Worm (Caenorhabditis elegans) whole organism, L4 larva: ENCODE results near the gene F16H6.7.
A peak's percentile ranks its signal among the peaks of the same experiment; 100 is the strongest.

ENCODE experiments used
- D1046.2 ChIP-seq: fragments of 200-800 bp; sonication (Bioruptor generic); IDR thresholded peaks from 2 replicates; pipeline ENCODE4 v1.3.6; 2022; ENCODE audit warnings: missing genetic modification characterization, missing compliant biosample characterization
- F26F4.8 ChIP-seq: fragments of 200-800 bp; sonication (Bioruptor generic); conservative IDR thresholded peaks from 2 replicates; pipeline ENCODE4 v1.3.6; 2022; ENCODE audit warnings: missing genetic modification characterization, missing compliant biosample characterization
- F37D6.2 ChIP-seq: sonication (generic microtip); optimal IDR thresholded peaks from 2 replicates; lab custom pipeline; 2016; ENCODE audit warnings: mild to moderate bottlenecking, missing genetic modification characterization, missing compliant biosample characterization
- F44E2.7 ChIP-seq: fragments of 200-800 bp; sonication (Bioruptor generic); IDR thresholded peaks from 2 replicates; pipeline ENCODE4 v2.1.2; 2022; ENCODE audit warnings: missing genetic modification characterization, missing compliant biosample characterization
- F49E8.2 ChIP-seq: sonication (generic microtip); optimal IDR thresholded peaks from 2 replicates; lab custom pipeline; 2016; ENCODE audit warnings: missing compliant biosample characterization, mild to moderate bottlenecking, missing genetic modification characterization, borderline replicate concordance
- T20F7.1 ChIP-seq: fragments of 200-800 bp; sonication (Bioruptor generic); optimal IDR thresholded peaks from 2 replicates; lab custom pipeline; 2018; ENCODE audit warnings: mild to moderate bottlenecking, missing genetic modification characterization, missing compliant biosample characterization
- Y5F2A.4 ChIP-seq: fragments of 200-800 bp; sonication (Bioruptor generic); optimal IDR thresholded peaks from 2 replicates; lab custom pipeline; 2018; ENCODE audit warnings: mild to moderate bottlenecking, missing genetic modification characterization, missing compliant biosample characterization
- ZK337.2 ChIP-seq: fragments of 200-800 bp; sonication (Bioruptor generic); IDR thresholded peaks from 2 replicates; pipeline ENCODE4 v1.3.6; 2022; ENCODE audit warnings: missing genetic modification reagents, missing genetic modification characterization, missing compliant biosample characterization
- ZK546.5 ChIP-seq, 2 experiments: sonication (generic microtip); optimal IDR thresholded peaks; 2 replicates each; lab custom pipeline; 2017; ENCODE audit warnings: missing biosample characterization in 2 of 2, missing genetic modification characterization in 2 of 2
- ama-1 ChIP-seq: fragments of 150-350 bp; optimal IDR thresholded peaks from 2 replicates; lab custom pipeline; 2014; ENCODE audit warnings: inconsistent platforms, mixed read lengths
- arid-1 ChIP-seq: fragments of 200-800 bp; sonication (Bioruptor generic); conservative IDR thresholded peaks from 2 replicates; pipeline ENCODE4 v1.3.6; 2022; ENCODE audit warnings: missing genetic modification reagents, missing genetic modification characterization, missing compliant biosample characterization
- ceh-32 ChIP-seq: sonication (generic microtip); optimal IDR thresholded peaks from 2 replicates; lab custom pipeline; 2016; ENCODE audit warnings: mild to moderate bottlenecking, missing genetic modification characterization, missing compliant biosample characterization; ENCODE audit not compliant: poor library complexity
- ceh-44 ChIP-seq: fragments of 200-800 bp; sonication (Bioruptor generic); IDR thresholded peaks from 2 replicates; pipeline ENCODE4 v1.3.6; 2022; ENCODE audit warnings: missing genetic modification reagents, missing genetic modification characterization, missing compliant biosample characterization
- ces-1 ChIP-seq: fragments of 150-350 bp; sonication (generic microtip); optimal IDR thresholded peaks from 4 replicates; lab custom pipeline; 2014; ENCODE audit warnings: missing biosample characterization, missing genetic modification reagents, missing genetic modification characterization
- daf-12 ChIP-seq: fragments of 150-350 bp; optimal IDR thresholded peaks from 2 replicates; lab custom pipeline; 2014; ENCODE audit warnings: missing biosample characterization, missing genetic modification reagents, missing genetic modification characterization
- dpl-1 ChIP-seq: fragments of 150-350 bp; optimal IDR thresholded peaks from 2 replicates; lab custom pipeline; 2014; ENCODE audit warnings: missing biosample characterization, missing genetic modification reagents, missing genetic modification characterization
- egl-43 ChIP-seq: fragments of 200-800 bp; sonication (Bioruptor generic); IDR thresholded peaks from 2 replicates; pipeline ENCODE4 v1.3.6; 2022; ENCODE audit warnings: missing genetic modification reagents, missing genetic modification characterization, missing compliant biosample characterization
- hlh-30 ChIP-seq: sonication (generic microtip); optimal IDR thresholded peaks from 2 replicates; lab custom pipeline; 2017; ENCODE audit warnings: antibody characterized with exemption, mild to moderate bottlenecking, missing genetic modification characterization, missing compliant biosample characterization; ENCODE audit not compliant: insufficient read depth
- lim-7 ChIP-seq: fragments of 200-800 bp; sonication (Bioruptor generic); IDR thresholded peaks from 2 replicates; pipeline ENCODE4 v1.3.6; 2022; ENCODE audit warnings: missing genetic modification characterization, missing compliant biosample characterization
- lin-1 ChIP-seq: fragments of 200-800 bp; sonication (Bioruptor generic); IDR thresholded peaks from 2 replicates; pipeline ENCODE4 v1.3.6; 2022; ENCODE audit warnings: missing genetic modification reagents, missing genetic modification characterization, missing compliant biosample characterization
- lin-38 ChIP-seq: fragments of 200-800 bp; sonication (Bioruptor generic); IDR thresholded peaks from 2 replicates; pipeline ENCODE4 v1.3.6; 2022; ENCODE audit warnings: missing genetic modification reagents, missing genetic modification characterization, missing compliant biosample characterization
- madf-9 ChIP-seq: fragments of 200-800 bp; sonication (Bioruptor generic); conservative IDR thresholded peaks from 2 replicates; pipeline ENCODE4 v1.3.6; 2022; ENCODE audit warnings: missing genetic modification reagents, missing genetic modification characterization, missing compliant biosample characterization
- mdl-1 ChIP-seq, 2 experiments: fragments of 150-350 bp in 1 of 2; sonication (generic microtip) in 1 of 2; optimal IDR thresholded peaks; 2 replicates each; lab custom pipeline; 2014 to 2017; ENCODE audit warnings: missing biosample characterization in 2 of 2, missing genetic modification characterization in 2 of 2
- mdt-29 ChIP-seq: fragments of 200-800 bp; sonication (Bioruptor generic); IDR thresholded peaks from 2 replicates; pipeline ENCODE4 v1.3.6; 2022; ENCODE audit warnings: missing genetic modification reagents, missing genetic modification characterization, missing compliant biosample characterization
- mxl-3 ChIP-seq: fragments of 200-800 bp; sonication (Bioruptor generic); optimal IDR thresholded peaks from 2 replicates; lab custom pipeline; 2018; ENCODE audit warnings: mild to moderate bottlenecking, missing genetic modification characterization, missing compliant biosample characterization
- nhr-28 ChIP-seq: fragments of 150-350 bp; optimal IDR thresholded peaks from 2 replicates; lab custom pipeline; 2014; ENCODE audit warnings: missing biosample characterization, missing genetic modification characterization
- nhr-41 ChIP-seq: fragments of 200-800 bp; sonication (Bioruptor generic); IDR thresholded peaks from 2 replicates; pipeline ENCODE4 v1.3.6; 2022; ENCODE audit warnings: missing genetic modification reagents, missing genetic modification characterization, missing compliant biosample characterization
- nhr-77 ChIP-seq: fragments of 150-350 bp; optimal IDR thresholded peaks from 2 replicates; lab custom pipeline; 2014; ENCODE audit warnings: missing biosample characterization, missing genetic modification characterization
- pha-4 ChIP-seq, 2 experiments: fragments of 150-350 bp in 1 of 2; fragments of 200-800 bp in 1 of 2; sonication (Bioruptor generic) in 1 of 2; IDR thresholded peaks in 1 of 2; optimal IDR thresholded peaks in 1 of 2; 2 replicates each; pipeline versions ENCODE4 v1.3.6 to Lab custom; 2014 to 2022; ENCODE audit warnings: missing genetic modification characterization in 2 of 2, missing genetic modification reagents in 2 of 2, missing biosample characterization in 1 of 2, missing compliant biosample characterization in 1 of 2
- php-3 ChIP-seq: fragments of 200-800 bp; sonication (Bioruptor generic); IDR thresholded peaks from 2 replicates; pipeline ENCODE4 v1.3.6; 2022; ENCODE audit warnings: missing genetic modification reagents, missing genetic modification characterization, missing compliant biosample characterization
- pqm-1 ChIP-seq: sonication (generic microtip); optimal IDR thresholded peaks from 2 replicates; lab custom pipeline; 2017; ENCODE audit warnings: missing biosample characterization, missing genetic modification characterization
- set-16 ChIP-seq: fragments of 200-800 bp; sonication (Bioruptor generic); IDR thresholded peaks from 2 replicates; pipeline ENCODE4 v1.3.6; 2022; ENCODE audit warnings: missing genetic modification reagents, missing genetic modification characterization, missing compliant biosample characterization
- skn-1 ChIP-seq: fragments of 150-350 bp; optimal IDR thresholded peaks from 2 replicates; lab custom pipeline; 2014; ENCODE audit warnings: missing biosample characterization, missing genetic modification characterization
- spr-3 ChIP-seq: fragments of 200-800 bp; sonication (Bioruptor generic); optimal IDR thresholded peaks from 2 replicates; lab custom pipeline; 2018; ENCODE audit warnings: mild to moderate bottlenecking, missing genetic modification characterization, missing compliant biosample characterization
- tra-1 ChIP-seq: fragments of 200-800 bp; sonication (Bioruptor generic); IDR thresholded peaks from 2 replicates; pipeline ENCODE4 v1.3.6; 2022; ENCODE audit warnings: missing genetic modification reagents, missing genetic modification characterization, missing compliant biosample characterization
- unc-130 ChIP-seq: sonication (generic microtip); optimal IDR thresholded peaks from 2 replicates; lab custom pipeline; 2016; ENCODE audit warnings: missing genetic modification reagents, missing genetic modification characterization, missing compliant biosample characterization
- unc-39 ChIP-seq: sonication (generic microtip); optimal IDR thresholded peaks from 2 replicates; lab custom pipeline; 2017; ENCODE audit warnings: missing biosample characterization, missing genetic modification characterization
- unc-62 ChIP-seq, 3 experiments: fragments of 150-350 bp in 1 of 3; sonication (generic microtip); optimal IDR thresholded peaks in 2 of 3; peaks in 1 of 3; 1 replicate in 1 of 3; 2 replicates in 2 of 3; lab custom pipeline; 2014 to 2017; ENCODE audit warnings: missing biosample characterization in 3 of 3, missing genetic modification characterization in 3 of 3, missing genetic modification reagents in 3 of 3, missing genotype in 1 of 3
- zfp-2 ChIP-seq: sonication (generic microtip); optimal IDR thresholded peaks from 2 replicates; lab custom pipeline; 2016; ENCODE audit warnings: mild to moderate bottlenecking, missing genetic modification characterization, missing compliant biosample characterization
- zfp-3 ChIP-seq: fragments of 200-800 bp; sonication (Bioruptor generic); conservative IDR thresholded peaks from 2 replicates; pipeline ENCODE4 v1.3.6; 2022; ENCODE audit warnings: missing genetic modification reagents, missing genetic modification characterization, missing compliant biosample characterization
- zip-11 ChIP-seq: fragments of 200-800 bp; sonication (Bioruptor generic); IDR thresholded peaks from 2 replicates; pipeline ENCODE4 v1.3.6; 2022; ENCODE audit warnings: missing genetic modification characterization, missing compliant biosample characterization

The F16H6.7 gene

ce11 chrV:18209071-18209470 lies at the start of gene F16H6.7:
Gene F16H6.7, minus strand, starts transcription at chrV:18209171.
- TF ChIP-seq ZK546.5 (tag; optimal IDR thresholded peaks at IDR 0.05; lab: Kevin White, UChicago) (no peak), ZK337.2 (GFP tag; lab: Robert Waterston, UW) (no peak), zip-11 (GFP tag; lab: Robert Waterston, UW) (no peak), F49E8.2 (tag; lab: Kevin White, UChicago) (no peak), mdl-1 (tag; optimal IDR thresholded peaks at IDR 0.05; lab: Kevin White, UChicago) (no peak), nhr-77 (tag; lab: Kevin White, UChicago) (no peak), F37D6.2 (no peak), F44E2.7 (GFP tag; lab: Robert Waterston, UW) (no peak), lin-38 (GFP tag; lab: Robert Waterston, UW) (no peak), dpl-1 (no peak), ceh-32 (tag; lab: Kevin White, UChicago) (no peak), F26F4.8 (GFP tag; lab: Robert Waterston, UW) (no peak)

ce11 chrV:18254483-18254882 lies 45.5 kb upstream of the F16H6.7 start, which contains the start of gene R10E8.5:
Gene R10E8.5, plus strand, starts transcription at chrV:18254783.
- TF ChIP-seq mxl-3 (GFP tag; lab: Kevin White, UChicago) (no peak), F26F4.8 (GFP tag; lab: Robert Waterston, UW) (no peak), nhr-41 (GFP tag; lab: Robert Waterston, UW) (no peak), D1046.2 (no peak), zfp-2 (tag; lab: Kevin White, UChicago) (no peak), mdt-29 (GFP tag; lab: Robert Waterston, UW) (no peak), tra-1 (no peak), unc-62 (GFP tag; optimal IDR thresholded peaks at IDR 0.05 in 1 of 2; lab: Kevin White, UChicago) (no peak), unc-62 (tag; optimal IDR thresholded peaks at IDR 0.05; lab: Kevin White, UChicago) (no peak), arid-1 (GFP tag; lab: Robert Waterston, UW) (no peak), pha-4 (GFP tag; IDR thresholded peaks at IDR 0.05; lab: Robert Waterston, UW) (no peak), pha-4 (tag; optimal IDR thresholded peaks at IDR 0.05; lab: Kevin White, UChicago) (no peak), unc-130 (no peak), madf-9 (GFP tag; lab: Robert Waterston, UW) (no peak), ces-1 (no peak), php-3 (GFP tag; lab: Robert Waterston, UW) (no peak), egl-43 (no peak), lim-7 (GFP tag; lab: Robert Waterston, UW) (no peak), hlh-30 (tag; lab: Kevin White, UChicago) (no peak), daf-12 (no peak), unc-39 (no peak)
- TF ChIP-seq, all 104 proteins: peak for 0

ce11 chrV:18253494-18253893 lies 44.5 kb upstream of the F16H6.7 start, which contains the start of gene R10E8.2:
Gene R10E8.2, plus strand, starts transcription at chrV:18253794.
- TF ChIP-seq set-16 (GFP tag; lab: Robert Waterston, UW) (no peak), Y5F2A.4 (GFP tag; lab: Kevin White, UChicago) (no peak), D1046.2 (no peak), ama-1 (no peak), nhr-41 (GFP tag; lab: Robert Waterston, UW) (no peak), T20F7.1 (GFP tag; lab: Kevin White, UChicago) (no peak), lin-1 (no peak)

- TF ChIP-seq pqm-1 (tag; lab: Kevin White, UChicago) (peak; percentile 15), ceh-44 (no peak), nhr-28 (tag; lab: Kevin White, UChicago) (peak; percentile 57), skn-1 (tag; lab: Kevin White, UChicago) (no peak), zfp-3 (no peak), spr-3 (GFP tag; lab: Kevin White, UChicago) (no peak)
Observed at ce11 chrV:18252239-18252638, 43.3 kb upstream of the F16H6.7 start, which contains the start of gene R10E8.1. Gene R10E8.1, minus strand, starts transcription at chrV:18252416.
